Worm (Caenorhabditis elegans) whole organism, L1 larva: ENCODE measurements around the gene ifet-1.

Experiments
- C04F5.9 ChIP-seq: sonication (generic microtip); optimal IDR thresholded peaks from 2 replicates; lab custom pipeline; 2016; ENCODE audit warnings: missing genetic modification characterization, missing compliant biosample characterization
- F16B12.6 ChIP-seq: fragments of 150-350 bp; optimal IDR thresholded peaks from 2 replicates; lab custom pipeline; 2014; ENCODE audit warnings: missing biosample characterization, missing genetic modification characterization
- Y116A8C.19 ChIP-seq: sonication (generic microtip); optimal IDR thresholded peaks from 2 replicates; lab custom pipeline; 2016; ENCODE audit warnings: missing compliant biosample characterization, missing genetic modification characterization, borderline replicate concordance
- aha-1 ChIP-seq: fragments of 150-350 bp; optimal IDR thresholded peaks from 2 replicates; lab custom pipeline; 2014; ENCODE audit warnings: missing biosample characterization, missing genetic modification characterization
- alr-1 ChIP-seq: fragments of 200-800 bp; sonication (Bioruptor generic); optimal IDR thresholded peaks from 2 replicates; lab custom pipeline; 2018; ENCODE audit warnings: borderline replicate concordance, mild to moderate bottlenecking, missing genetic modification characterization, missing compliant biosample characterization
- blmp-1 ChIP-seq: fragments of 150-350 bp; optimal IDR thresholded peaks from 2 replicates; lab custom pipeline; 2014; ENCODE audit warnings: missing biosample characterization, missing genetic modification characterization
- ceh-8 ChIP-seq: fragments of 200-800 bp; sonication (Bioruptor generic); optimal IDR thresholded peaks from 2 replicates; lab custom pipeline; 2018; ENCODE audit warnings: mild to moderate bottlenecking, missing genetic modification characterization, moderate library complexity, missing compliant biosample characterization
- ceh-88 ChIP-seq: fragments of 200-800 bp; sonication (Bioruptor generic); IDR thresholded peaks from 2 replicates; pipeline ENCODE4 v1.3.6; 2022; ENCODE audit warnings: missing genetic modification characterization, missing compliant biosample characterization
- dpl-1 ChIP-seq, 3 experiments: fragments of 150-350 bp in 2 of 3; sonication (generic microtip) in 1 of 3; optimal IDR thresholded peaks; 2 replicates each; lab custom pipeline; 2014 to 2017; ENCODE audit warnings: missing biosample characterization in 3 of 3, missing genetic modification characterization in 3 of 3, missing genetic modification reagents in 3 of 3
- dsc-1 ChIP-seq: sonication (generic microtip); optimal IDR thresholded peaks from 2 replicates; lab custom pipeline; 2016; ENCODE audit warnings: mild to moderate bottlenecking, missing genetic modification characterization, missing compliant biosample characterization
- efl-1 ChIP-seq, 4 experiments: fragments of 150-350 bp; optimal IDR thresholded peaks in 3 of 4; peaks in 1 of 4; 1 replicate in 1 of 4; 2 replicates in 3 of 4; lab custom pipeline; 2014; ENCODE audit warnings: missing biosample characterization in 2 of 4, missing genetic modification characterization in 2 of 4, missing genetic modification reagents in 2 of 4
- egl-13 ChIP-seq: sonication (generic microtip); optimal IDR thresholded peaks from 2 replicates; lab custom pipeline; 2016; ENCODE audit warnings: missing genotype, missing genetic modification reagents, missing genetic modification characterization, missing compliant biosample characterization
- egl-27 ChIP-seq, 2 experiments: fragments of 150-350 bp in 1 of 2; sonication (generic microtip); optimal IDR thresholded peaks; 3 replicates each; lab custom pipeline; 2017 to 2018; ENCODE audit warnings: missing biosample characterization in 2 of 2, missing genetic modification characterization in 2 of 2, missing genetic modification reagents in 2 of 2
- elt-3 ChIP-seq, 6 experiments: fragments of 150-350 bp in 1 of 6; sonication (generic microtip); optimal IDR thresholded peaks; 2 replicates each; lab custom pipeline; 2017 to 2018; ENCODE audit warnings: missing biosample characterization in 6 of 6, missing genetic modification characterization in 6 of 6, inconsistent platforms in 1 of 6
- ets-5 ChIP-seq: fragments of 200-800 bp; sonication (Bioruptor generic); IDR thresholded peaks from 2 replicates; pipeline ENCODE4 v1.3.6; 2022; ENCODE audit warnings: missing genetic modification characterization, missing compliant biosample characterization
- fkh-10 ChIP-seq: sonication (generic microtip); optimal IDR thresholded peaks from 2 replicates; lab custom pipeline; 2017; ENCODE audit warnings: missing biosample characterization, missing genetic modification reagents, missing genetic modification characterization
- grh-1 ChIP-seq: fragments of 200-800 bp; sonication (Bioruptor generic); IDR thresholded peaks from 2 replicates; pipeline ENCODE4 v1.3.6; 2022; ENCODE audit warnings: missing genetic modification reagents, missing genetic modification characterization, missing compliant biosample characterization
- hlh-4 ChIP-seq: sonication (generic microtip); optimal IDR thresholded peaks from 2 replicates; lab custom pipeline; 2016; ENCODE audit warnings: mild to moderate bottlenecking, missing genetic modification characterization, missing compliant biosample characterization
- irx-1 ChIP-seq: sonication (generic microtip); optimal IDR thresholded peaks from 2 replicates; lab custom pipeline; 2016; ENCODE audit warnings: missing genetic modification characterization, missing compliant biosample characterization
- jun-1 ChIP-seq: fragments of 150-350 bp; optimal IDR thresholded peaks from 2 replicates; lab custom pipeline; 2014; ENCODE audit warnings: missing biosample characterization, missing genetic modification reagents, missing genetic modification characterization
- lin-14 ChIP-seq: fragments of 200-800 bp; sonication (Bioruptor generic); optimal IDR thresholded peaks from 2 replicates; lab custom pipeline; 2018; ENCODE audit warnings: mild to moderate bottlenecking, missing genetic modification characterization, moderate library complexity, missing compliant biosample characterization
- lin-35 ChIP-seq, 2 experiments: fragments of 150-350 bp; optimal IDR thresholded peaks; 2 replicates each; lab custom pipeline; 2014; ENCODE audit warnings: missing biosample characterization in 2 of 2, missing genetic modification characterization in 2 of 2, missing genetic modification reagents in 2 of 2
- lin-39 ChIP-seq: fragments of 150-350 bp; optimal IDR thresholded peaks from 2 replicates; lab custom pipeline; 2014; ENCODE audit warnings: missing biosample characterization, missing genetic modification reagents, missing genetic modification characterization
- lsy-2 ChIP-seq, 2 experiments: fragments of 150-350 bp; optimal IDR thresholded peaks; 2 replicates each; lab custom pipeline; 2014; ENCODE audit warnings: missing biosample characterization in 2 of 2, missing genetic modification characterization in 2 of 2
- mdl-1 ChIP-seq, 2 experiments: fragments of 150-350 bp; optimal IDR thresholded peaks; 2 replicates each; lab custom pipeline; 2014 to 2017; ENCODE audit warnings: missing biosample characterization in 2 of 2, missing genetic modification characterization in 2 of 2, inconsistent platforms in 1 of 2
- mef-2 ChIP-seq: fragments of 150-350 bp; optimal IDR thresholded peaks from 2 replicates; lab custom pipeline; 2014; ENCODE audit warnings: missing biosample characterization, missing genetic modification characterization
- nhr-20 ChIP-seq: sonication (generic microtip); optimal IDR thresholded peaks from 2 replicates; lab custom pipeline; 2016; ENCODE audit warnings: mild to moderate bottlenecking, missing genetic modification characterization, missing compliant biosample characterization
- nhr-28 ChIP-seq: fragments of 150-350 bp; optimal IDR thresholded peaks from 2 replicates; lab custom pipeline; 2014; ENCODE audit warnings: missing biosample characterization, missing genetic modification characterization
- nhr-76 ChIP-seq: sonication (generic microtip); optimal IDR thresholded peaks from 2 replicates; lab custom pipeline; 2017; ENCODE audit warnings: missing biosample characterization, missing genetic modification characterization
- nhr-77 ChIP-seq: fragments of 150-350 bp; optimal IDR thresholded peaks from 2 replicates; lab custom pipeline; 2014; ENCODE audit warnings: missing biosample characterization, missing genetic modification characterization
- nhr-85 ChIP-seq: sonication (generic microtip); peaks from one replicate; lab custom pipeline; 2016; ENCODE audit warnings: missing genetic modification characterization, inconsistent platforms, missing compliant biosample characterization
- rnt-1 ChIP-seq: sonication (generic microtip); optimal IDR thresholded peaks from 2 replicates; lab custom pipeline; 2016; ENCODE audit warnings: mild to moderate bottlenecking, missing genetic modification characterization, moderate library complexity, missing compliant biosample characterization
- skn-1 ChIP-seq: fragments of 150-350 bp; optimal IDR thresholded peaks from 2 replicates; lab custom pipeline; 2014; ENCODE audit warnings: missing biosample characterization, missing genetic modification characterization
- snpc-4 ChIP-seq: fragments of 150-350 bp; optimal IDR thresholded peaks from 2 replicates; lab custom pipeline; 2014; ENCODE audit warnings: missing biosample characterization, missing genetic modification characterization
- snu-23 ChIP-seq: sonication (generic microtip); optimal IDR thresholded peaks from 2 replicates; lab custom pipeline; 2016; ENCODE audit warnings: missing genetic modification characterization, missing compliant biosample characterization
- unc-130 ChIP-seq: fragments of 150-350 bp; optimal IDR thresholded peaks from 2 replicates; lab custom pipeline; 2017; ENCODE audit warnings: missing biosample characterization, missing genetic modification characterization, inconsistent platforms
- unc-30 ChIP-seq: sonication (generic microtip); optimal IDR thresholded peaks from 2 replicates; lab custom pipeline; 2017; ENCODE audit warnings: missing biosample characterization, missing genetic modification characterization
- unc-62 ChIP-seq: fragments of 150-350 bp; optimal IDR thresholded peaks from 2 replicates; lab custom pipeline; 2014; ENCODE audit warnings: missing biosample characterization, missing genetic modification reagents, missing genetic modification characterization
- unc-86 ChIP-seq: sonication (generic microtip); optimal IDR thresholded peaks from 2 replicates; lab custom pipeline; 2016; ENCODE audit warnings: missing genetic modification characterization, missing compliant biosample characterization
- vab-15 ChIP-seq: sonication (generic microtip); optimal IDR thresholded peaks from 2 replicates; lab custom pipeline; 2017; ENCODE audit warnings: missing genotype, mild to moderate bottlenecking, missing genetic modification characterization, missing compliant biosample characterization
- xbp-1 ChIP-seq: sonication (generic microtip); optimal IDR thresholded peaks from 2 replicates; lab custom pipeline; 2016; ENCODE audit warnings: missing genetic modification characterization, missing compliant biosample characterization
- zag-1 ChIP-seq: fragments of 150-350 bp; optimal IDR thresholded peaks from 2 replicates; lab custom pipeline; 2014; ENCODE audit warnings: missing biosample characterization, missing genetic modification characterization
- zip-4 ChIP-seq: fragments of 200-800 bp; sonication (Bioruptor generic); optimal IDR thresholded peaks from 2 replicates; lab custom pipeline; 2018; ENCODE audit warnings: mild to moderate bottlenecking, missing genetic modification characterization, moderate library complexity, missing compliant biosample characterization
- ztf-11 ChIP-seq, 2 experiments: sonication (generic microtip); optimal IDR thresholded peaks; 2 replicates each; lab custom pipeline; 2016 to 2017; ENCODE audit warnings: missing genetic modification characterization in 2 of 2, missing biosample characterization in 1 of 2, missing compliant biosample characterization in 1 of 2
- ztf-4 ChIP-seq: fragments of 150-350 bp; optimal IDR thresholded peaks from 2 replicates; lab custom pipeline; 2014; ENCODE audit warnings: missing biosample characterization, missing genetic modification characterization

Gene ifet-1

DNA sequence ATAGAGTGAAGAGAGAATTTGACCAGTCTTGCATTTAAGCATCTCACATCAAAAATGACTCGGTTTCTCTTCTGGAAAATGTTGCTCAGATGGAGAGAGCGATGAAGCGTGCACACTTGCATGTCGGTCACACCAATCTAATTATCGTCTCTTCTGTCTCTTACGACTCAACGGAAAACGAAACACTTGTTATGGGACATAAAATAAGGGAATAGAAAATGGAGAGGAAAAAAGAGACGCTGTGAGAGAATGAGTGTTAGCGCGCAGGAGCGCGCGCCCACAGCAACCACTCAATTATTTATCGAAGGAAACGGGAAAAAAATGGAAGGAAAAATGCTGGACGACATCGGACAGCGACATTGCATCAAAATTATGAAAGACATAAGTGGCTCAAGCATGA is 30.8 kb upstream of the ifet-1 start (continued):
- TF ChIP-seq Y116A8C.19 (tag; lab: Kevin White, UChicago) (no peak), unc-62 (no peak), unc-86 (tag; lab: Kevin White, UChicago) (peak; percentile 62), nhr-20 (tag; lab: Kevin White, UChicago) (no peak), lsy-2 (tag; optimal IDR thresholded peaks at IDR 0.05; lab: Kevin White, UChicago) (peak in 1 of 2 experiments; percentile 58), alr-1 (tag; lab: Kevin White, UChicago) (no peak), unc-130 (tag; lab: Kevin White, UChicago) (no peak), jun-1 (tag; lab: Kevin White, UChicago) (no peak), dpl-1 (GFP tag; optimal IDR thresholded peaks at IDR 0.05; lab: Kevin White, UChicago) (peak in 1 of 3 experiments; percentile 0), nhr-77 (tag; lab: Kevin White, UChicago) (no peak), fkh-10 (GFP tag; lab: Kevin White, UChicago) (peak; percentile 60), mdl-1 (tag; optimal IDR thresholded peaks at IDR 0.05; lab: Kevin White, UChicago) (peak in 1 of 2 experiments; percentile 49), egl-13 (tag; lab: Kevin White, UChicago) (peak; percentile 64), elt-3 (tag; optimal IDR thresholded peaks at IDR 0.05; lab: Kevin White, UChicago) (no peak), efl-1 (optimal IDR thresholded peaks at IDR 0.05; lab: Kevin White, UChicago) (peak in 1 of 2 experiments; percentile 4), efl-1 (GFP tag; optimal IDR thresholded peaks at IDR 0.05 in 1 of 2; lab: Kevin White, UChicago) (no peak), zag-1 (tag; lab: Kevin White, UChicago) (no peak), C04F5.9 (tag; lab: Kevin White, UChicago) (no peak), irx-1 (tag; lab: Kevin White, UChicago) (no peak), lin-39 (no peak), F16B12.6 (tag; lab: Kevin White, UChicago) (no peak), ztf-11 (tag; optimal IDR thresholded peaks at IDR 0.05; lab: Kevin White, UChicago) (no peak), dsc-1 (tag; lab: Kevin White, UChicago) (peak; percentile 81), snu-23 (peak; percentile 32), nhr-28 (no peak), mef-2 (tag; lab: Kevin White, UChicago) (no peak), nhr-76 (tag; lab: Kevin White, UChicago) (no peak), lin-14 (GFP tag; lab: Kevin White, UChicago) (peak; percentile 91), ceh-88 (GFP tag; lab: Robert Waterston, UW) (no peak), nhr-85 (no peak), ceh-8 (peak; percentile 7)

DNA sequence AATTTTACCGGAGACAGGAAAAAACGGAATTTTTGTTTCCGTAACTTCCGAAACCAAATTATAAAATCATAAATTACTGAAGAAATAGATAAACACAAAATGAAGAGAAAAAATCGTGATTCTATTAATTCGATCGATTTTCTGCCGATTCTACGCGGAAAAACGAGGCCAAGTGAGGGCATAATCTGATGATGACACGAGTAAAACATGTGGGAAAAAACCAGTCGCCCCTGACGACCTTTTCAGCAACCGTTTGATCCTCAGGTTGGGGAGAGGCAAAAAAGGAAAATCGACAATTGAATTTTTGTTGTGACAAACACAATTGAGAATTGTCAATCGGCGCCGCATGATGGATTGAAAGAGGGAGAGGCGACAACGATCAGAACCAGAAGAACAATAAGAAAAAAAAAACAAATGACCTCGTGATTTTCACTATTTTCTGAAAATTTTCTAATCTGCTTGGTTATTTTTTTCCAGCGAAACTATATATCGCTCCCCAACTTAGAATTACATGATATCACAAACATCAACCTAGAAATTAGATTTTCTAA is 30.1 kb upstream of the ifet-1 start:
- peak; percentile 12; the same call in 1 of the 2 replicates for TF ChIP-seq grh-1 (GFP tag; lab: Robert Waterston, UW)
- no peak for TF ChIP-seq unc-62
- TF ChIP-seq snpc-4 (tag; lab: Kevin White, UChicago) = no peak
- no peak for TF ChIP-seq rnt-1 (tag; lab: Kevin White, UChicago)
- TF ChIP-seq ets-5 = no peak
- TF ChIP-seq egl-13 (tag; lab: Kevin White, UChicago) = no peak
- TF ChIP-seq unc-30 (tag; lab: Kevin White, UChicago) = no peak
- no peak for TF ChIP-seq hlh-4 (tag; lab: Kevin White, UChicago)
- TF ChIP-seq vab-15 = no peak
- no peak for TF ChIP-seq zip-4
- TF ChIP-seq xbp-1 (tag; lab: Kevin White, UChicago) = no peak
- TF ChIP-seq blmp-1 = peak; percentile 45
- no peak for TF ChIP-seq aha-1 (tag; lab: Kevin White, UChicago)
- TF ChIP-seq egl-27 (tag; optimal IDR thresholded peaks at IDR 0.05; lab: Kevin White, UChicago) = no peak
- TF ChIP-seq nhr-85 = peak; percentile 89
- TF ChIP-seq nhr-77 (tag; lab: Kevin White, UChicago) = no peak
- TF ChIP-seq mdl-1 (tag; optimal IDR thresholded peaks at IDR 0.05; lab: Kevin White, UChicago) = peak in 1 of 2 experiments; percentile 7
- peak; percentile 10 for TF ChIP-seq ztf-4 (tag; lab: Kevin White, UChicago)
- peak; percentile 31 for TF ChIP-seq snu-23
- TF ChIP-seq efl-1 (optimal IDR thresholded peaks at IDR 0.05; lab: Kevin White, UChicago) = no peak
- TF ChIP-seq efl-1 (GFP tag; optimal IDR thresholded peaks at IDR 0.05 in 1 of 2; lab: Kevin White, UChicago) = peak in 1 of 2 experiments; percentile 76
- no peak for TF ChIP-seq skn-1 (tag; lab: Kevin White, UChicago)
- TF ChIP-seq lin-35 (GFP tag; optimal IDR thresholded peaks at IDR 0.05; lab: Kevin White, UChicago) = peak in 1 of 2 experiments; percentile 18
- peak; percentile 25 for TF ChIP-seq lin-14 (GFP tag; lab: Kevin White, UChicago)
- TF ChIP-seq mef-2 (tag; lab: Kevin White, UChicago) = no peak
